Fruit fly (Drosophila melanogaster): ENCODE measurements around the gene abd-A.

The abd-A gene

DNA sequence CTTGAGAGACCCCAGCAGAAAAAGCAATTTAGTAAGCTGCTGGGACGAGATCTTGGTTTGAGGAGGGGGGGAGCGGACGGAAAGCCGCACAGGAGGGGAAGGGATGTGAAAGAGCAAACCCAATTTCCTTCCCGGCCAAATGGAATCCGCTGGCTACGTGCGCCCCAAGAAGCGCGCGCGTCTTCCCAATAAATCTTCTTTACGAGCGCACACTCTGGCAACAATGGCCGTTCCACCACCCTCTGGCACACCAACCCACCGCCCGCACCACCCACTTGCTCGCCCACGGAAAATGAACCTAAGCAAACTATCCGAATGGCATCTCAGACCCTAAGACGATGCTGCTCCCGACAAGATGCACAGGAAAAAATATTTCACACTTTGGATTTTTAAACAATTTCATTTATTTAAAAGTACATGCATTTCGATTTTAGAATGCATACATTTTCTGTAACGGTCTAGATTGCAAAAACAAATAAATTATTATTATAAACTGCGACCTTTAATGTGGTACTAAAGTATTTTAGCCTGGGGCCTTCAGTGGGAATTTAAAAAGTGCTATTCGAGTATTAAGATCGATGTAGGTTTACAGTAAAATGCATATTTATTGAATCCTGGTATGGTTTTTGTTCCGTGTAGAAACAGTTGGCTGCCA lies 35.8 kb downstream of the abd-A start (continued):
- TF ChIP-seq CG13424 (tag; optimal IDR thresholded peaks at IDR 0.05) (peak; percentile 67), MBD-R2 (GFP tag; IDR thresholded peaks at IDR 0.05) (no peak), CG11085 (GFP tag; IDR thresholded peaks at IDR 0.05) (no peak), cad (GFP tag; optimal IDR thresholded peaks at IDR 0.05) (no peak), CTCF (GFP tag; optimal IDR thresholded peaks at IDR 0.05) (no peak), Side (GFP tag; optimal IDR thresholded peaks at IDR 0.05) (peak; percentile 7), bowl (GFP tag; IDR thresholded peaks at IDR 0.05) (no peak), zfh1 (GFP tag; IDR thresholded peaks at IDR 0.05) (no peak), chn (GFP tag; optimal IDR thresholded peaks at IDR 0.05) (peak; percentile 60), CG16779 (GFP tag; IDR thresholded peaks at IDR 0.05) (no peak), nerfin-2 (GFP tag; IDR thresholded peaks at IDR 0.05; ENCODE audit: partially characterized antibody) (no peak), gce (GFP tag; IDR thresholded peaks at IDR 0.05) (no peak), CG17186 (GFP tag; optimal IDR thresholded peaks at IDR 0.05) (no peak), D (optimal IDR thresholded peaks at IDR 0.05) (no peak), D (GFP tag; optimal IDR thresholded peaks at IDR 0.05) (peak; percentile 63), CG4424 (GFP tag; optimal IDR thresholded peaks at IDR 0.05) (peak; percentile 46), CrebB (tag; optimal IDR thresholded peaks at IDR 0.05) (no peak), CG15073 (GFP tag; optimal IDR thresholded peaks at IDR 0.05) (no peak), Ravus (GFP tag; IDR thresholded peaks at IDR 0.05) (no peak), CG6254 (GFP tag; optimal IDR thresholded peaks at IDR 0.05) (peak; percentile 29), bsh (GFP tag; optimal IDR thresholded peaks at IDR 0.05) (peak in 1 of 2 experiments; percentile 67), dmrt11E (tag; optimal IDR thresholded peaks at IDR 0.05) (peak; percentile 67), gsb-n (tag; optimal IDR thresholded peaks at IDR 0.05) (peak; percentile 44), Xbp1 (GFP tag; optimal IDR thresholded peaks at IDR 0.05) (peak; percentile 49), br (optimal IDR thresholded peaks at IDR 0.05) (no peak), dmrt99B (tag; optimal IDR thresholded peaks at IDR 0.05) (peak; percentile 76), phol (tag; optimal IDR thresholded peaks at IDR 0.05) (peak; percentile 66), dpn (GFP tag; optimal IDR thresholded peaks at IDR 0.05) (peak; percentile 18 to 48), CG6854 (GFP tag; optimal IDR thresholded peaks at IDR 0.05) (peak; percentile 50), Vsx1 (GFP tag; optimal IDR thresholded peaks at IDR 0.05) (no peak), CG11696 (GFP tag; IDR thresholded peaks at IDR 0.05) (no peak), eve (GFP tag; optimal IDR thresholded peaks at IDR 0.05) (peak in 1 of 2 experiments; percentile 37), jing (GFP tag; optimal IDR thresholded peaks at IDR 0.05) (no peak), CG3281 (GFP tag; optimal IDR thresholded peaks at IDR 0.05) (peak; percentile 73), CG12391 (tag; optimal IDR thresholded peaks at IDR 0.05) (peak; percentile 67), da (GFP tag; optimal IDR thresholded peaks at IDR 0.05) (no peak), CG1832 (GFP tag; optimal IDR thresholded peaks at IDR 0.05) (no peak), CG30431 (GFP tag; optimal IDR thresholded peaks at IDR 0.05) (peak; percentile 13), CG13296 (GFP tag; optimal IDR thresholded peaks at IDR 0.05) (peak; percentile 49), CG7786 (GFP tag; optimal IDR thresholded peaks at IDR 0.05) (peak; percentile 4), CG10654 (GFP tag; optimal IDR thresholded peaks at IDR 0.05) (peak; percentile 24), Atf6 (GFP tag; IDR thresholded peaks at IDR 0.05) (0 out of 2 replicates have a peak, but pooled peaks have one; percentile 28), Kr (GFP tag; optimal IDR thresholded peaks at IDR 0.05) (no peak), E2f2 (GFP tag; IDR thresholded peaks at IDR 0.05) (no peak), CG7556 (GFP tag; optimal IDR thresholded peaks at IDR 0.05) (peak; percentile 87), slou (GFP tag; optimal IDR thresholded peaks at IDR 0.05) (no peak), stc (GFP tag; IDR thresholded peaks at IDR 0.05) (no peak), Oaz (GFP tag; IDR thresholded peaks at IDR 0.05) (no peak; the same call in 1 of the 2 replicates), Sox102F (GFP tag; optimal IDR thresholded peaks at IDR 0.05) (peak; percentile 69), nerfin-1 (tag; optimal IDR thresholded peaks at IDR 0.05) (peak; percentile 7), Atf3 (GFP tag; optimal IDR thresholded peaks at IDR 0.05) (no peak), bab2 (GFP tag; optimal IDR thresholded peaks at IDR 0.05) (peak; percentile 29)
